Worm (Caenorhabditis elegans) whole organism, L1 larva: ENCODE data around the gene C47E8.11.

ENCODE experiments used
- C16A3.4 ChIP-seq: fragments of 150-350 bp; optimal IDR thresholded peaks from 2 replicates; lab custom pipeline; 2014; ENCODE audit warnings: missing biosample characterization, missing genetic modification characterization
- F16B12.6 ChIP-seq: fragments of 150-350 bp; optimal IDR thresholded peaks from 2 replicates; lab custom pipeline; 2014; ENCODE audit warnings: missing biosample characterization, missing genetic modification characterization
- Y116A8C.19 ChIP-seq: sonication (generic microtip); optimal IDR thresholded peaks from 2 replicates; lab custom pipeline; 2016; ENCODE audit warnings: missing compliant biosample characterization, missing genetic modification characterization, borderline replicate concordance
- aly-2 ChIP-seq: fragments of 150-350 bp; optimal IDR thresholded peaks from 2 replicates; lab custom pipeline; 2014; ENCODE audit warnings: missing biosample characterization, missing genetic modification characterization
- ama-1 ChIP-seq: fragments of 150-350 bp; optimal IDR thresholded peaks from 2 replicates; lab custom pipeline; 2014
- blmp-1 ChIP-seq: fragments of 150-350 bp; optimal IDR thresholded peaks from 2 replicates; lab custom pipeline; 2014; ENCODE audit warnings: missing biosample characterization, missing genetic modification characterization
- ceh-63 ChIP-seq: fragments of 200-800 bp; sonication (Bioruptor generic); optimal IDR thresholded peaks from 2 replicates; lab custom pipeline; 2018; ENCODE audit warnings: mild to moderate bottlenecking, missing genetic modification characterization, missing compliant biosample characterization
- ceh-8 ChIP-seq: fragments of 200-800 bp; sonication (Bioruptor generic); optimal IDR thresholded peaks from 2 replicates; lab custom pipeline; 2018; ENCODE audit warnings: mild to moderate bottlenecking, missing genetic modification characterization, moderate library complexity, missing compliant biosample characterization
- ceh-82 ChIP-seq, 3 experiments: fragments of 150-350 bp in 1 of 3; sonication (generic microtip) in 2 of 3; optimal IDR thresholded peaks; 2 replicates each; lab custom pipeline; 2014 to 2017; ENCODE audit warnings: missing biosample characterization in 3 of 3, missing genetic modification characterization in 3 of 3
- ceh-88 ChIP-seq: fragments of 200-800 bp; sonication (Bioruptor generic); IDR thresholded peaks from 2 replicates; pipeline ENCODE4 v1.3.6; 2022; ENCODE audit warnings: missing genetic modification characterization, missing compliant biosample characterization
- ceh-90 ChIP-seq: sonication (generic microtip); optimal IDR thresholded peaks from 2 replicates; lab custom pipeline; 2016; ENCODE audit warnings: missing genetic modification characterization, missing compliant biosample characterization
- ces-1 ChIP-seq: fragments of 150-350 bp; optimal IDR thresholded peaks from 2 replicates; lab custom pipeline; 2014; ENCODE audit warnings: missing biosample characterization, missing genetic modification reagents, missing genetic modification characterization
- dsc-1 ChIP-seq: sonication (generic microtip); optimal IDR thresholded peaks from 2 replicates; lab custom pipeline; 2016; ENCODE audit warnings: mild to moderate bottlenecking, missing genetic modification characterization, missing compliant biosample characterization
- efl-1 ChIP-seq, 4 experiments: fragments of 150-350 bp; optimal IDR thresholded peaks in 3 of 4; peaks in 1 of 4; 1 replicate in 1 of 4; 2 replicates in 3 of 4; lab custom pipeline; 2014; ENCODE audit warnings: missing biosample characterization in 2 of 4, missing genetic modification characterization in 2 of 4, missing genetic modification reagents in 2 of 4
- efl-3 ChIP-seq: fragments of 200-800 bp; sonication (Bioruptor generic); optimal IDR thresholded peaks from 2 replicates; lab custom pipeline; 2018; ENCODE audit warnings: mild to moderate bottlenecking, missing genetic modification characterization, missing compliant biosample characterization
- elt-3 ChIP-seq, 6 experiments: fragments of 150-350 bp in 1 of 6; sonication (generic microtip); optimal IDR thresholded peaks; 2 replicates each; lab custom pipeline; 2017 to 2018; ENCODE audit warnings: missing biosample characterization in 6 of 6, missing genetic modification characterization in 6 of 6, inconsistent platforms in 1 of 6
- fkh-10 ChIP-seq: sonication (generic microtip); optimal IDR thresholded peaks from 2 replicates; lab custom pipeline; 2017; ENCODE audit warnings: missing biosample characterization, missing genetic modification reagents, missing genetic modification characterization
- fkh-4 ChIP-seq: sonication (generic microtip); optimal IDR thresholded peaks from 2 replicates; lab custom pipeline; 2016; ENCODE audit warnings: missing compliant biosample characterization, missing genetic modification characterization, borderline replicate concordance
- grh-1 ChIP-seq: fragments of 200-800 bp; sonication (Bioruptor generic); IDR thresholded peaks from 2 replicates; pipeline ENCODE4 v1.3.6; 2022; ENCODE audit warnings: missing genetic modification reagents, missing genetic modification characterization, missing compliant biosample characterization
- hlh-17 ChIP-seq: fragments of 200-800 bp; sonication (Bioruptor generic); optimal IDR thresholded peaks from 2 replicates; lab custom pipeline; 2018; ENCODE audit warnings: missing genetic modification characterization, mild to moderate bottlenecking, missing compliant biosample characterization, moderate library complexity, borderline replicate concordance
- hlh-4 ChIP-seq: sonication (generic microtip); optimal IDR thresholded peaks from 2 replicates; lab custom pipeline; 2016; ENCODE audit warnings: mild to moderate bottlenecking, missing genetic modification characterization, missing compliant biosample characterization
- hpl-2 ChIP-seq: fragments of 150-350 bp; optimal IDR thresholded peaks from 2 replicates; lab custom pipeline; 2014; ENCODE audit warnings: missing biosample characterization, missing genetic modification reagents, missing genetic modification characterization
- irx-1 ChIP-seq: sonication (generic microtip); optimal IDR thresholded peaks from 2 replicates; lab custom pipeline; 2016; ENCODE audit warnings: missing genetic modification characterization, missing compliant biosample characterization
- isw-1 ChIP-seq: fragments of 200-800 bp; sonication (Bioruptor generic); IDR thresholded peaks from 2 replicates; pipeline ENCODE4 v1.3.6; 2022; ENCODE audit warnings: missing genetic modification characterization, missing compliant biosample characterization
- lin-14 ChIP-seq: fragments of 200-800 bp; sonication (Bioruptor generic); optimal IDR thresholded peaks from 2 replicates; lab custom pipeline; 2018; ENCODE audit warnings: mild to moderate bottlenecking, missing genetic modification characterization, moderate library complexity, missing compliant biosample characterization
- lin-35 ChIP-seq, 2 experiments: fragments of 150-350 bp; optimal IDR thresholded peaks; 2 replicates each; lab custom pipeline; 2014; ENCODE audit warnings: missing biosample characterization in 2 of 2, missing genetic modification characterization in 2 of 2, missing genetic modification reagents in 2 of 2
- lin-39 ChIP-seq: fragments of 150-350 bp; optimal IDR thresholded peaks from 2 replicates; lab custom pipeline; 2014; ENCODE audit warnings: missing biosample characterization, missing genetic modification reagents, missing genetic modification characterization
- lsy-2 ChIP-seq, 2 experiments: fragments of 150-350 bp; optimal IDR thresholded peaks; 2 replicates each; lab custom pipeline; 2014; ENCODE audit warnings: missing biosample characterization in 2 of 2, missing genetic modification characterization in 2 of 2
- mab-9 ChIP-seq: fragments of 200-800 bp; sonication (Bioruptor generic); IDR thresholded peaks from 2 replicates; pipeline ENCODE4 v1.3.6; 2022; ENCODE audit warnings: missing genetic modification reagents, missing genetic modification characterization, missing compliant biosample characterization
- mef-2 ChIP-seq: fragments of 150-350 bp; optimal IDR thresholded peaks from 2 replicates; lab custom pipeline; 2014; ENCODE audit warnings: missing biosample characterization, missing genetic modification characterization
- mep-1 ChIP-seq: fragments of 150-350 bp; optimal IDR thresholded peaks from 2 replicates; lab custom pipeline; 2014; ENCODE audit warnings: missing biosample characterization, missing genetic modification characterization
- nhr-20 ChIP-seq: sonication (generic microtip); optimal IDR thresholded peaks from 2 replicates; lab custom pipeline; 2016; ENCODE audit warnings: mild to moderate bottlenecking, missing genetic modification characterization, missing compliant biosample characterization
- nhr-28 ChIP-seq: fragments of 150-350 bp; optimal IDR thresholded peaks from 2 replicates; lab custom pipeline; 2014; ENCODE audit warnings: missing biosample characterization, missing genetic modification characterization
- nhr-47 ChIP-seq: sonication (generic microtip); optimal IDR thresholded peaks from 2 replicates; lab custom pipeline; 2016; ENCODE audit warnings: mild to moderate bottlenecking, missing genetic modification characterization, moderate library complexity, missing compliant biosample characterization
- nhr-71 ChIP-seq: sonication (generic microtip); optimal IDR thresholded peaks from 2 replicates; lab custom pipeline; 2016; ENCODE audit warnings: mild to moderate bottlenecking, missing genetic modification characterization, moderate library complexity, missing compliant biosample characterization
- nhr-84 ChIP-seq: sonication (generic microtip); optimal IDR thresholded peaks from 2 replicates; lab custom pipeline; 2017; ENCODE audit warnings: missing biosample characterization, missing genetic modification characterization
- nhr-85 ChIP-seq: sonication (generic microtip); peaks from one replicate; lab custom pipeline; 2016; ENCODE audit warnings: missing genetic modification characterization, inconsistent platforms, missing compliant biosample characterization
- skn-1 ChIP-seq: fragments of 150-350 bp; optimal IDR thresholded peaks from 2 replicates; lab custom pipeline; 2014; ENCODE audit warnings: missing biosample characterization, missing genetic modification characterization
- sptf-1 ChIP-seq: fragments of 150-350 bp; optimal IDR thresholded peaks from 2 replicates; lab custom pipeline; 2014; ENCODE audit warnings: missing biosample characterization, missing genetic modification characterization
- sup-37 ChIP-seq: fragments of 200-800 bp; sonication (Bioruptor generic); optimal IDR thresholded peaks from 2 replicates; lab custom pipeline; 2018; ENCODE audit warnings: mild to moderate bottlenecking, missing genetic modification characterization, missing compliant biosample characterization
- tbx-2 ChIP-seq: sonication (generic microtip); optimal IDR thresholded peaks from 2 replicates; lab custom pipeline; 2016; ENCODE audit warnings: missing genetic modification characterization, missing compliant biosample characterization
- tlp-1 ChIP-seq: fragments of 150-350 bp; optimal IDR thresholded peaks from 2 replicates; lab custom pipeline; 2014; ENCODE audit warnings: missing biosample characterization, missing genetic modification characterization
- unc-30 ChIP-seq: sonication (generic microtip); optimal IDR thresholded peaks from 2 replicates; lab custom pipeline; 2017; ENCODE audit warnings: missing biosample characterization, missing genetic modification characterization
- unc-62 ChIP-seq: fragments of 150-350 bp; optimal IDR thresholded peaks from 2 replicates; lab custom pipeline; 2014; ENCODE audit warnings: missing biosample characterization, missing genetic modification reagents, missing genetic modification characterization
- unc-98 ChIP-seq: fragments of 200-800 bp; sonication (Bioruptor generic); IDR thresholded peaks from 2 replicates; pipeline ENCODE4 v1.3.6; 2022; ENCODE audit warnings: missing genetic modification characterization, missing compliant biosample characterization
- vab-15 ChIP-seq: sonication (generic microtip); optimal IDR thresholded peaks from 2 replicates; lab custom pipeline; 2017; ENCODE audit warnings: missing genotype, mild to moderate bottlenecking, missing genetic modification characterization, missing compliant biosample characterization
- xbp-1 ChIP-seq: sonication (generic microtip); optimal IDR thresholded peaks from 2 replicates; lab custom pipeline; 2016; ENCODE audit warnings: missing genetic modification characterization, missing compliant biosample characterization
- ztf-4 ChIP-seq: fragments of 150-350 bp; optimal IDR thresholded peaks from 2 replicates; lab custom pipeline; 2014; ENCODE audit warnings: missing biosample characterization, missing genetic modification characterization

C47E8.11 gene

DNA sequence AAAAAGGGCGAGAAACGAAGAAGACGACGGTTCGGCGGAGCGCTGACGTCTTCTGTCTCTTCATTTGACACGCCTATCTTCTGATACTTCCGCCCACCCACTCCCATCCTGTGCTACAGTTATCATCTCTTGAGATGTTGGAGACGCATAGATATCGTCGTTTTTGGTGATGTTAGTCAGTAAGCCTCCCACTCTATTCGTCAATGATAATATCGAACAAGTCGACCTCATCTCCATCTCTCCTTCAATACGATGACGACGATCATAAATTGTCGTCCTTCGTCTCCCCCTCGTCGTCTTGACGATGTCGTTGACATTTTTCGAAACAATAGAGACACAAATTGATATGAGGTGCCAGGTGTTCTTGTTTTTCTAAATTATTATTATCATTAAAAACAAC is 30.3 kb upstream of the C47E8.11 start, which contains the start of gene slc-25A29:
Gene slc-25A29, minus strand, starts transcription at position 45 of the 400 bp plus-strand sequence.
- TF ChIP-seq lin-14 (peak; percentile 15), fkh-10 (GFP tag; lab: Kevin White, UChicago) (no peak), ceh-82 (tag; optimal IDR thresholded peaks at IDR 0.05; lab: Kevin White, UChicago) (no peak), grh-1 (GFP tag; lab: Robert Waterston, UW) (no peak), tlp-1 (tag; lab: Kevin White, UChicago) (no peak), lsy-2 (tag; optimal IDR thresholded peaks at IDR 0.05; lab: Kevin White, UChicago) (no peak), ceh-88 (GFP tag; lab: Robert Waterston, UW) (no peak), nhr-71 (tag; lab: Kevin White, UChicago) (peak; percentile 9), vab-15 (tag; lab: Kevin White, UChicago) (no peak), irx-1 (tag; lab: Kevin White, UChicago) (no peak), lin-39 (tag; lab: Kevin White, UChicago) (no peak), efl-3 (GFP tag; lab: Kevin White, UChicago) (no peak), ceh-63 (GFP tag; lab: Kevin White, UChicago) (no peak), nhr-85 (tag; lab: Kevin White, UChicago) (peak; percentile 28), sup-37 (no peak), nhr-84 (tag; lab: Kevin White, UChicago) (no peak), unc-62 (GFP tag; lab: Kevin White, UChicago) (no peak), elt-3 (tag; optimal IDR thresholded peaks at IDR 0.05; lab: Kevin White, UChicago) (peak in 2 of 6 experiments; percentile 2 to 41), ceh-90 (tag; lab: Kevin White, UChicago) (no peak), nhr-28 (tag; lab: Kevin White, UChicago) (no peak), nhr-20 (peak; percentile 6), hpl-2 (GFP tag; lab: Kevin White, UChicago) (no peak), sptf-1 (tag; lab: Kevin White, UChicago) (no peak), dsc-1 (tag; lab: Kevin White, UChicago) (no peak), xbp-1 (tag; lab: Kevin White, UChicago) (no peak), efl-1 (optimal IDR thresholded peaks at IDR 0.05; lab: Kevin White, UChicago) (no peak), efl-1 (GFP tag; optimal IDR thresholded peaks at IDR 0.05 in 1 of 2; lab: Kevin White, UChicago) (peak in 1 of 2 experiments; percentile 79), ces-1 (GFP tag; lab: Kevin White, UChicago) (no peak), skn-1 (tag; lab: Kevin White, UChicago) (no peak), mab-9 (GFP tag; lab: Robert Waterston, UW) (no peak), ztf-4 (tag; lab: Kevin White, UChicago) (no peak), unc-30 (tag; lab: Kevin White, UChicago) (no peak), blmp-1 (tag; lab: Kevin White, UChicago) (peak; percentile 57), C16A3.4 (tag; lab: Kevin White, UChicago) (no peak)

- TF ChIP-seq efl-1 (optimal IDR thresholded peaks at IDR 0.05; lab: Kevin White, UChicago) (no peak), efl-1 (GFP tag; optimal IDR thresholded peaks at IDR 0.05 in 1 of 2; lab: Kevin White, UChicago) (peak in 1 of 2 experiments; percentile 17), hlh-17 (GFP tag; lab: Kevin White, UChicago) (no peak)
Measured at ce11 chrV:14659595-14659994, 28.8 kb upstream of the C47E8.11 start.

DNA sequence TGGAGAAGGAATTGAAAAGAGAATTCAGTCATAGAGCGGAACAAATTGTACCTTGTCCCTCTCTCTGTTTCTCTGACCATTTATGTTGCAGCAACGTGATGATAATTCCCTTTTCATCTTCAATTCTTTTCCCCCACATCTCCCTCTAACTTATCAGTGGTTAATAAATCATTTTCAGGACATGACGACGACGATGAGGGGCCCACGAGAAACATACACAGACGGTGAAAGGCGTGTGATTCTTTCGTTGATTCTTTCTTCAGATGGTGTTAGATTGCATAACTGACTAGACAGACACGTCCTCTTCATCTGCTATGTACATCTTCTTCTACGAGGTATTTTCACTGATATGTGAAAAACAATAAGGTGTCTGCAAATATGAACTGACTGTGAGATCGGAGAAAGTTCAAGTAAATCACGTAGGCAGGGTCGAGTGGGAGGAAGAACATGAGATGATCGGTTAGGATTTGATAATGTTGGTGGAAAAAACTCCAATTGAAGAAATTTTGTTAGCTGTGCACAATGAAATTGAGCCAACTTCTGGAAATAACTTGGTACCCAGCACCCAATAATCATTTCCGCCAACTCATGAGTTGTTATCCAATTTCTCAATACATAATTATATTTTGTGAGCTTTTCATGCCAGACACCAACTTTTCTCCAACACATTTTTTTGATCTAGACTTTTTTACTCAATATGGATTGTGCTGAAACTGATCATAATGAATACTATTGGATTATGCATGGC is 27.6 kb upstream of the C47E8.11 start, which contains the start of gene srh-17:
Gene srh-17, plus strand, starts transcription at position 698 of the 748 bp plus-strand sequence.
- TF ChIP-seq ceh-82 (tag; optimal IDR thresholded peaks at IDR 0.05; lab: Kevin White, UChicago), result no peak
- no peak for TF ChIP-seq F16B12.6
- no peak for TF ChIP-seq mep-1
- TF ChIP-seq efl-3 (GFP tag; lab: Kevin White, UChicago), result no peak
- no peak for TF ChIP-seq ceh-8
- TF ChIP-seq unc-30 (tag; lab: Kevin White, UChicago), result no peak
- TF ChIP-seq Y116A8C.19 (tag; lab: Kevin White, UChicago), result no peak
- no peak for TF ChIP-seq fkh-4 (tag; lab: Kevin White, UChicago)
- TF ChIP-seq unc-98 (GFP tag; lab: Robert Waterston, UW), result no peak
- no peak for TF ChIP-seq isw-1 (GFP tag; lab: Robert Waterston, UW)
- peak; percentile 49 for TF ChIP-seq nhr-47 (tag; lab: Kevin White, UChicago)
- TF ChIP-seq hlh-4, result no peak
- TF ChIP-seq ama-1 (lab: Kevin White, UChicago), result no peak
- no peak for TF ChIP-seq sptf-1 (tag; lab: Kevin White, UChicago)
- TF ChIP-seq mef-2, result no peak
- TF ChIP-seq tbx-2 (tag; lab: Kevin White, UChicago), result peak; percentile 59
- peak in 1 of 2 experiments; percentile 74 for TF ChIP-seq lin-35 (GFP tag; optimal IDR thresholded peaks at IDR 0.05; lab: Kevin White, UChicago)
- no peak for TF ChIP-seq aly-2 (tag; lab: Kevin White, UChicago)
- no peak for TF ChIP-seq vab-15 (tag; lab: Kevin White, UChicago)
